Worm (Caenorhabditis elegans): ENCODE measurements around the gene sdz-4.
"Not testable (repeated sequence)": the region's sequence is repeated elsewhere in the genome, so short reads cannot be mapped to it uniquely, and the experiment has no call there.

ce11 chrII:994231-994630 lies 35.5 kb downstream of the sdz-4 start, which contains the start of gene F45D11.7:
- TF ChIP-seq hnd-1 (tag; optimal IDR thresholded peaks at IDR 0.05); tbx-37 (GFP tag; conservative IDR thresholded peaks at IDR 0.05); ama-1 (optimal IDR thresholded peaks at IDR 0.05); hmg-4 (GFP tag; optimal IDR thresholded peaks at IDR 0.05); pes-1 (GFP tag; IDR thresholded peaks at IDR 0.05); ceh-13 (GFP tag; optimal IDR thresholded peaks at IDR 0.05); B0310.2 (tag; optimal IDR thresholded peaks at IDR 0.05); ets-7 (tag; optimal IDR thresholded peaks at IDR 0.05): not testable (repeated sequence)

Measured in whole organism, early embryonic.